Fruit fly (Drosophila melanogaster) S2 (cell line): ENCODE measurements around the gene Gr28b.

Experiments
- CG8478 ChIP-seq: fragments of >200 bp; optimal IDR thresholded peaks from 2 replicates; lab custom pipeline; 2018
- CTCF ChIP-seq, 2 experiments: fragments of >200 bp; optimal IDR thresholded peaks; 2 replicates each; lab custom pipeline; 2018

DNA sequence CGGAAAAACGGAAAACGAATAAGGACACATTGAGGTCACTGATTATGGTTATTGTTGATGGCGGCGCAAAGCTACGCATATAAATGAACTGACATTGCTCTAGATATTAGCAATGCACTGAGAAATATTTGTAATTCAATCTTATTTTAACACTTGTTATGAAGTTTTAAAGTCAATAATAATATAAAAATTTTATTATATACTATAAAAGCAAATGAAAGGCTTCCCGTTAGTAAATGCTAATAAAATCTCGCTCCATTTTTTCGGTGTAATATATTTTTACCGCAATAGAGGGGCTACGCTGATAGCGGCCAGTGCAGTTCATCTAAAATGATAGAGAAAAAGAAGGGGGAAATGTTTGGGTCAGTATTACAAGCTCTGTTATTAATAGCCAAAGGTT lies 29.9 kb upstream of the Gr28b start:
- TF ChIP-seq CG8478 (lab: Kevin White, UChicago) (no peak), CTCF (optimal IDR thresholded peaks at IDR 0.05; lab: Kevin White, UChicago) (no peak)
